Fruit fly (Drosophila melanogaster) whole organism: ENCODE results near the gene CG5466.

Source experiments
- CG8478 ChIP-seq: fragments of >200 bp; optimal IDR thresholded peaks from 2 replicates; lab custom pipeline; 2018; ENCODE audit warnings: inconsistent platforms
- usp ChIP-seq: fragments of >200 bp; optimal IDR thresholded peaks from 2 replicates; lab custom pipeline; 2017; ENCODE audit warnings: missing biosample characterization, missing genetic modification characterization, mixed read lengths

dm6 chr3R:20622297-20623168, 4.8 kb downstream of the CG5466 start:
- TF ChIP-seq usp (no peak), CG8478 (lab: Kevin White, UChicago) (no peak)
